Worm (Caenorhabditis elegans) whole organism, mixed stage, embryonic: ENCODE data around the gene C35D10.17.

ENCODE experiments used
- M03D4.4 ChIP-seq: sonication (generic microtip); optimal IDR thresholded peaks from 2 replicates; lab custom pipeline; 2017; ENCODE audit warnings: mild to moderate bottlenecking, missing genetic modification characterization, missing compliant biosample characterization
- bed-3 ChIP-seq: fragments of 200-800 bp; sonication (Bioruptor generic); optimal IDR thresholded peaks from 3 replicates; lab custom pipeline; 2018; ENCODE audit warnings: mild to moderate bottlenecking, missing genetic modification characterization, moderate library complexity, missing compliant biosample characterization
- ceh-39 ChIP-seq: fragments of 150-350 bp; optimal IDR thresholded peaks from 2 replicates; lab custom pipeline; 2014; ENCODE audit warnings: missing biosample characterization, missing genetic modification characterization
- ceh-43 ChIP-seq: fragments of 200-800 bp; sonication (Bioruptor generic); optimal IDR thresholded peaks from 2 replicates; lab custom pipeline; 2018; ENCODE audit warnings: mild to moderate bottlenecking, missing genetic modification characterization, moderate library complexity, missing compliant biosample characterization
- ceh-83 ChIP-seq: fragments of 200-800 bp; sonication (Bioruptor generic); optimal IDR thresholded peaks from 2 replicates; lab custom pipeline; 2018; ENCODE audit warnings: mild to moderate bottlenecking, missing genetic modification characterization, missing compliant biosample characterization
- ces-1 ChIP-seq: fragments of 150-350 bp; optimal IDR thresholded peaks from 2 replicates; lab custom pipeline; 2014; ENCODE audit warnings: missing biosample characterization, missing genetic modification reagents, missing genetic modification characterization
- cnd-1 ChIP-seq: fragments of 200-800 bp; sonication (Bioruptor generic); optimal IDR thresholded peaks from 2 replicates; lab custom pipeline; 2018; ENCODE audit warnings: mild to moderate bottlenecking, missing genetic modification characterization, missing compliant biosample characterization
- drap-1 ChIP-seq: fragments of 200-800 bp; sonication (Bioruptor generic); optimal IDR thresholded peaks from 3 replicates; lab custom pipeline; 2018; ENCODE audit warnings: mild to moderate bottlenecking, missing genetic modification characterization, missing compliant biosample characterization
- elt-1 ChIP-seq: sonication (generic microtip); optimal IDR thresholded peaks from 2 replicates; lab custom pipeline; 2017; ENCODE audit warnings: missing genetic modification characterization, mild to moderate bottlenecking, missing compliant biosample characterization, antibody characterized with exemption, moderate library complexity, borderline replicate concordance; ENCODE audit not compliant: insufficient read depth
- elt-3 ChIP-seq: fragments of 150-350 bp; optimal IDR thresholded peaks from 2 replicates; lab custom pipeline; 2014; ENCODE audit warnings: missing biosample characterization, missing genetic modification characterization
- flh-1 ChIP-seq: fragments of 200-800 bp; sonication (Bioruptor generic); optimal IDR thresholded peaks from 2 replicates; lab custom pipeline; 2018; ENCODE audit warnings: mild to moderate bottlenecking, missing genetic modification characterization, moderate library complexity, missing compliant biosample characterization
- ham-2 ChIP-seq: fragments of 200-800 bp; sonication (Bioruptor generic); optimal IDR thresholded peaks from 2 replicates; lab custom pipeline; 2018; ENCODE audit warnings: mild to moderate bottlenecking, missing genetic modification characterization, missing compliant biosample characterization
- hlh-1 ChIP-seq: fragments of 150-350 bp; optimal IDR thresholded peaks from 2 replicates; lab custom pipeline; 2014; ENCODE audit warnings: missing biosample characterization, missing genetic modification reagents, missing genetic modification characterization
- lin-13 ChIP-seq: fragments of 150-350 bp; optimal IDR thresholded peaks from 2 replicates; lab custom pipeline; 2014; ENCODE audit warnings: missing biosample characterization, missing genetic modification characterization
- lin-32 ChIP-seq: fragments of 200-800 bp; sonication (Bioruptor generic); optimal IDR thresholded peaks from 2 replicates; lab custom pipeline; 2018; ENCODE audit warnings: mild to moderate bottlenecking, missing genetic modification characterization, missing compliant biosample characterization
- lsy-2 ChIP-seq: fragments of 150-350 bp; optimal IDR thresholded peaks from 2 replicates; lab custom pipeline; 2014; ENCODE audit warnings: missing biosample characterization, missing genetic modification characterization
- mab-5 ChIP-seq: fragments of 150-350 bp; optimal IDR thresholded peaks from 2 replicates; lab custom pipeline; 2014; ENCODE audit warnings: missing biosample characterization, missing genetic modification characterization
- mep-1 ChIP-seq: fragments of 150-350 bp; optimal IDR thresholded peaks from 2 replicates; lab custom pipeline; 2017; ENCODE audit warnings: missing biosample characterization, missing genetic modification reagents, missing genetic modification characterization, inconsistent platforms
- mls-2 ChIP-seq: sonication (generic microtip); optimal IDR thresholded peaks from 2 replicates; lab custom pipeline; 2016; ENCODE audit warnings: mild to moderate bottlenecking, missing genetic modification characterization, moderate library complexity, missing compliant biosample characterization
- nhr-12 ChIP-seq: fragments of 150-350 bp; optimal IDR thresholded peaks from 2 replicates; lab custom pipeline; 2014; ENCODE audit warnings: missing biosample characterization, missing genetic modification characterization
- nhr-2 ChIP-seq: fragments of 150-350 bp; optimal IDR thresholded peaks from 2 replicates; lab custom pipeline; 2014; ENCODE audit warnings: missing biosample characterization, missing genetic modification characterization
- nhr-237 ChIP-seq: fragments of 150-350 bp; optimal IDR thresholded peaks from 2 replicates; lab custom pipeline; 2014; ENCODE audit warnings: missing biosample characterization, missing genetic modification characterization
- nhr-28 ChIP-seq: fragments of 150-350 bp; optimal IDR thresholded peaks from 2 replicates; lab custom pipeline; 2014; ENCODE audit warnings: missing biosample characterization, missing genetic modification characterization
- nhr-76 ChIP-seq: sonication (generic microtip); optimal IDR thresholded peaks from 2 replicates; lab custom pipeline; 2017; ENCODE audit warnings: missing biosample characterization, missing genetic modification characterization
- pha-4 ChIP-seq: fragments of 150-350 bp; optimal IDR thresholded peaks from 2 replicates; lab custom pipeline; 2018; ENCODE audit warnings: missing biosample characterization, missing genetic modification reagents, missing genetic modification characterization
- snpc-4 ChIP-seq: fragments of 150-350 bp; optimal IDR thresholded peaks from 2 replicates; lab custom pipeline; 2014; ENCODE audit warnings: missing biosample characterization, missing genetic modification characterization
- sptf-1 ChIP-seq: sonication (generic microtip); optimal IDR thresholded peaks from 2 replicates; lab custom pipeline; 2017; ENCODE audit warnings: mild to moderate bottlenecking, missing genetic modification characterization, moderate library complexity, missing compliant biosample characterization
- tbx-8 ChIP-seq: fragments of 200-800 bp; sonication (Bioruptor generic); optimal IDR thresholded peaks from 2 replicates; lab custom pipeline; 2018; ENCODE audit warnings: mild to moderate bottlenecking, missing genetic modification characterization, moderate library complexity, missing compliant biosample characterization
- unc-120 ChIP-seq: sonication (generic microtip); optimal IDR thresholded peaks from 2 replicates; lab custom pipeline; 2017; ENCODE audit warnings: missing genetic modification characterization, missing compliant biosample characterization; ENCODE audit not compliant: poor library complexity, severe bottlenecking
- unc-39 ChIP-seq: fragments of 150-350 bp; optimal IDR thresholded peaks from 2 replicates; lab custom pipeline; 2014; ENCODE audit warnings: missing biosample characterization, missing genetic modification characterization
- unc-62 ChIP-seq: fragments of 150-350 bp; optimal IDR thresholded peaks from 2 replicates; lab custom pipeline; 2014; ENCODE audit warnings: missing biosample characterization, missing genetic modification reagents, missing genetic modification characterization
- zip-8 ChIP-seq: fragments of 150-350 bp; optimal IDR thresholded peaks from 2 replicates; lab custom pipeline; 2014; ENCODE audit warnings: missing biosample characterization, missing genetic modification characterization
- ztf-11 ChIP-seq: fragments of 150-350 bp; optimal IDR thresholded peaks from 2 replicates; lab custom pipeline; 2014; ENCODE audit warnings: missing biosample characterization, missing genetic modification characterization

Gene C35D10.17

DNA sequence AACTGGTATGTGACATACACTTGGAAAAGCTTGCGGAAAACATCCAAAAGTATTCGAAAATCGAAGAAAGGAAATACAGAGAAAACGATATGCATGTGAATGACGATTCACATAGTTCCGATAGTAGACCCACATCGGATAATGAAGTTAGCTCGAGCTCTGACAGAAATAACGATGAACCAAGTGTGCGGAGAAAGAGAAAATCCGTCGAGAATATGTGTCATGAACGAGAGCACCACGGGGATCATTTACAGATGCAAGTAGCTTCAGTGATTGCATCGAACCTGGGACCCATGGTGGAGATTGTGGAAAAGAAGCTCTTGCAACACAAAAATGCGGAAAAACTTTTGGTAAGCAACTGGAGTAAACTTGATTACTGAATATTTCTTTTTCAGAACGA, 9.9 kb upstream of the C35D10.17 start:
- TF ChIP-seq ces-1 (GFP tag; lab: Kevin White, UChicago) (no peak), ztf-11 (tag; lab: Kevin White, UChicago) (no peak), zip-8 (tag; lab: Kevin White, UChicago) (no peak), unc-62 (GFP tag; lab: Kevin White, UChicago) (no peak), lin-32 (no peak), nhr-12 (no peak), M03D4.4 (tag; lab: Kevin White, UChicago) (no peak), flh-1 (GFP tag; lab: Kevin White, UChicago) (no peak), cnd-1 (tag; lab: Kevin White, UChicago) (no peak), hlh-1 (no peak), ceh-83 (GFP tag; lab: Kevin White, UChicago) (no peak), mls-2 (tag; lab: Kevin White, UChicago) (no peak), lsy-2 (tag; lab: Kevin White, UChicago) (no peak), drap-1 (GFP tag; lab: Kevin White, UChicago) (no peak), ceh-39 (no peak), snpc-4 (tag; lab: Kevin White, UChicago) (no peak)

DNA sequence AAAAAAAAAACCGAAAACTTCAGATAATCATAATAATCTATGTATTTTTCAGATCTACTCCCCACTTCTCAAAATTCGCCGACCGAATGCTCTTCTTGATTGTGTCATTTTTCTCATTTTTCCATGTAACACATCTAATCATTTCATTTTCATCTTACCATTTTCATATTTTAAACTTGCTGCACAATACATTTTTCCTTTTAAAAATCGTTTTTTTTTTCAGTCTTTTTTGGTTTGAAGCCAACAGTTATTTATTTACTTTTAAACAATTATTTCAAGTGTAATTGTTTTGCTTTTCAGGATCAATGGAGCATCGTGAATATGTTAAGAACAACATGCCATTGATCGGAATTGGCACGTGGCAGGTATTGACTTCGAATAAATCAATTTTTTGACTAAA, 7.8 kb upstream of the C35D10.17 start, which contains the start of gene C35D10.6:
Gene C35D10.6 (plus strand): TSS at position 301 of the 400 bp plus-strand sequence.
- no peak for TF ChIP-seq cnd-1 (tag; lab: Kevin White, UChicago)
- TF ChIP-seq elt-3 (tag; lab: Kevin White, UChicago) = no peak
- no peak for TF ChIP-seq unc-39 (tag; lab: Kevin White, UChicago)
- no peak for TF ChIP-seq nhr-237 (tag; lab: Kevin White, UChicago)
- TF ChIP-seq elt-1 (tag; lab: Kevin White, UChicago) = no peak
- TF ChIP-seq nhr-28 (tag; lab: Kevin White, UChicago) = no peak
- no peak for TF ChIP-seq drap-1 (GFP tag; lab: Kevin White, UChicago)
- no peak for TF ChIP-seq lsy-2 (tag; lab: Kevin White, UChicago)
- no peak for TF ChIP-seq snpc-4 (tag; lab: Kevin White, UChicago)
- no peak for TF ChIP-seq mab-5 (tag; lab: Kevin White, UChicago)
- TF ChIP-seq ham-2 (GFP tag; lab: Kevin White, UChicago) = no peak
- TF ChIP-seq nhr-76 (tag; lab: Kevin White, UChicago) = no peak
- TF ChIP-seq hlh-1 = no peak

DNA sequence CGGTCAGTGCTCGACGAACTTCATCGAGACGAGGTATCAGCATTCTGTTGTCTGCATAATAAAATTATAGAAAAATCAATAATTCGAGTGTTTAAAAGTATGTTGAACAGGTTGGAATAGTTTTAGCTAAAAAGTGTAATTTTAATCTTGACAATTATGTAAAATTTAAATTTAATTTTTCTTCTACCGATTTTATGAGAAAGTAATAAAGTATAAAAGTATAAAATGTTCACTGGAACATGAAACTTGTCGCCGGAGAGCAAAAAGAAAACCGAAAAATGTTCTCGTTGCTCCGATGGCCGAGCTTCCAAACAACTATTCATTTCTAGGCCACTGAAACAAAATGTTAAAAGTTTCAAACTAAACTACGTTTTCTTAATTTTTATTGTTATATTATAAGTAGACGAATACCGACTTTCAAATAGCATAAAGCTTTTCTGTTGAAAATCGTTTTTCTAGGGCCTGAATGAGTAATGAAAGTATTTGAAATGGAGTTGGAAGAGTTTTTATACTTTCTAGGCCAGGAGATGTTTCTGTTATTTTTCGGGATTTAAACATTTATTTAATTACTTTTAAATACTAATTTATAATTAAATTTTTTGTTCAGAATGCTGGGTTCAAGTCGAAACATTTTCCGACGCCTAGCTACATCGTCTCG, 5.0 kb upstream of the C35D10.17 start, which contains the start of the genes C35D10.10 and C35D10.5:
Gene C35D10.10 (minus strand): TSS at position 51 of the 658 bp plus-strand sequence.
Gene C35D10.5 (plus strand): TSS at position 608 of the 658 bp plus-strand sequence.
- TF ChIP-seq nhr-76 (tag; lab: Kevin White, UChicago) (no peak), pha-4 (tag; lab: Kevin White, UChicago) (no peak), nhr-28 (tag; lab: Kevin White, UChicago) (no peak), ces-1 (GFP tag; lab: Kevin White, UChicago) (no peak), bed-3 (GFP tag; lab: Kevin White, UChicago) (no peak), unc-62 (GFP tag; lab: Kevin White, UChicago) (no peak), sptf-1 (tag; lab: Kevin White, UChicago) (no peak), nhr-237 (tag; lab: Kevin White, UChicago) (no peak), flh-1 (GFP tag; lab: Kevin White, UChicago) (no peak), nhr-2 (tag; lab: Kevin White, UChicago) (no peak), tbx-8 (GFP tag; lab: Kevin White, UChicago) (no peak), ceh-83 (GFP tag; lab: Kevin White, UChicago) (no peak), unc-120 (tag; lab: Kevin White, UChicago) (no peak), M03D4.4 (tag; lab: Kevin White, UChicago) (no peak)

- no peak for TF ChIP-seq mep-1
- TF ChIP-seq ces-1 (GFP tag; lab: Kevin White, UChicago) = no peak
- TF ChIP-seq ceh-43 = no peak
- TF ChIP-seq sptf-1 (tag; lab: Kevin White, UChicago) = no peak
- TF ChIP-seq nhr-12 = no peak
- TF ChIP-seq unc-39 (tag; lab: Kevin White, UChicago) = no peak
- TF ChIP-seq nhr-76 (tag; lab: Kevin White, UChicago) = no peak
- no peak for TF ChIP-seq elt-1 (tag; lab: Kevin White, UChicago)
- TF ChIP-seq ham-2 (GFP tag; lab: Kevin White, UChicago) = no peak
- no peak for TF ChIP-seq drap-1 (GFP tag; lab: Kevin White, UChicago)
- TF ChIP-seq M03D4.4 (tag; lab: Kevin White, UChicago) = no peak
- no peak for TF ChIP-seq zip-8 (tag; lab: Kevin White, UChicago)
- no peak for TF ChIP-seq lin-13 (tag; lab: Kevin White, UChicago)
- TF ChIP-seq nhr-2 (tag; lab: Kevin White, UChicago) = no peak
Measured at ce11 chrIII:4863127-4863526, 3.7 kb upstream of the C35D10.17 start, which contains the start of gene coq-8. Gene coq-8 (plus strand): TSS chrIII:4863427.
